Worm (Caenorhabditis elegans) whole organism, L2 larva: ENCODE measurements around the gene C23G10.5.
A peak's percentile ranks its signal among the peaks of the same experiment; 100 is the strongest.

Experiments used
- C34F6.9 ChIP-seq: fragments of 150-350 bp; optimal IDR thresholded peaks from 2 replicates; lab custom pipeline; 2014; ENCODE audit warnings: missing biosample characterization, missing genetic modification characterization
- F13H6.1 ChIP-seq: sonication (generic microtip); optimal IDR thresholded peaks from 2 replicates; lab custom pipeline; 2016; ENCODE audit warnings: missing genetic modification characterization, missing compliant biosample characterization
- R02D3.7 ChIP-seq: fragments of 150-350 bp; optimal IDR thresholded peaks from 2 replicates; lab custom pipeline; 2014; ENCODE audit warnings: missing biosample characterization, missing genetic modification characterization
- Y55F3AM.14 ChIP-seq: fragments of 200-800 bp; sonication (Bioruptor generic); optimal IDR thresholded peaks from 2 replicates; lab custom pipeline; 2018; ENCODE audit warnings: mild to moderate bottlenecking, missing genetic modification characterization, missing compliant biosample characterization
- ZK546.5 ChIP-seq: sonication (generic microtip); optimal IDR thresholded peaks from 2 replicates; lab custom pipeline; 2017; ENCODE audit warnings: missing biosample characterization, missing genetic modification characterization
- alr-1 ChIP-seq: fragments of 150-350 bp; optimal IDR thresholded peaks from 2 replicates; lab custom pipeline; 2014; ENCODE audit warnings: missing biosample characterization, missing genetic modification characterization
- aly-2 ChIP-seq: fragments of 150-350 bp; optimal IDR thresholded peaks from 2 replicates; lab custom pipeline; 2014; ENCODE audit warnings: missing biosample characterization, missing genetic modification characterization
- ama-1 ChIP-seq: fragments of 150-350 bp; optimal IDR thresholded peaks from 2 replicates; lab custom pipeline; 2018; ENCODE audit warnings: inconsistent platforms
- ceh-82 ChIP-seq: fragments of 150-350 bp; optimal IDR thresholded peaks from 2 replicates; lab custom pipeline; 2014; ENCODE audit warnings: missing biosample characterization, missing genetic modification characterization
- dmd-4 ChIP-seq: sonication (generic microtip); optimal IDR thresholded peaks from 2 replicates; lab custom pipeline; 2017; ENCODE audit warnings: missing biosample characterization, missing genetic modification characterization
- egl-27 ChIP-seq: sonication (generic microtip); optimal IDR thresholded peaks from 3 replicates; lab custom pipeline; 2017; ENCODE audit warnings: missing biosample characterization, missing genetic modification reagents, missing genetic modification characterization
- elt-1 ChIP-seq: fragments of 150-350 bp; optimal IDR thresholded peaks from 2 replicates; lab custom pipeline; 2014; ENCODE audit warnings: missing biosample characterization, missing genetic modification characterization
- elt-3 ChIP-seq: sonication (generic microtip); optimal IDR thresholded peaks from 2 replicates; lab custom pipeline; 2017; ENCODE audit warnings: missing biosample characterization, missing genetic modification characterization
- fos-1 ChIP-seq: fragments of 150-350 bp; optimal IDR thresholded peaks from 2 replicates; lab custom pipeline; 2014; ENCODE audit warnings: missing biosample characterization, missing genetic modification characterization
- gmeb-1 ChIP-seq: fragments of 150-350 bp; optimal IDR thresholded peaks from 2 replicates; lab custom pipeline; 2014; ENCODE audit warnings: missing biosample characterization, missing genetic modification characterization
- lin-13 ChIP-seq: fragments of 150-350 bp; optimal IDR thresholded peaks from 2 replicates; lab custom pipeline; 2014; ENCODE audit warnings: missing biosample characterization, missing genetic modification reagents, missing genetic modification characterization
- lin-39 ChIP-seq: fragments of 150-350 bp; optimal IDR thresholded peaks from 2 replicates; lab custom pipeline; 2014; ENCODE audit warnings: missing biosample characterization, missing genetic modification reagents, missing genetic modification characterization
- mab-5 ChIP-seq: fragments of 150-350 bp; optimal IDR thresholded peaks from 2 replicates; lab custom pipeline; 2014; ENCODE audit warnings: missing biosample characterization, missing genetic modification characterization
- mbf-1 ChIP-seq: sonication (generic microtip); optimal IDR thresholded peaks from 2 replicates; lab custom pipeline; 2017; ENCODE audit warnings: missing biosample characterization, missing genetic modification characterization
- mdl-1 ChIP-seq, 2 experiments: fragments of 150-350 bp in 1 of 2; sonication (generic microtip) in 1 of 2; optimal IDR thresholded peaks; 2 replicates each; lab custom pipeline; 2017; ENCODE audit warnings: missing biosample characterization in 2 of 2, missing genetic modification characterization in 2 of 2
- nhr-11 ChIP-seq: fragments of 150-350 bp; optimal IDR thresholded peaks from 2 replicates; lab custom pipeline; 2014; ENCODE audit warnings: missing biosample characterization, missing genetic modification characterization
- nhr-12 ChIP-seq: fragments of 150-350 bp; optimal IDR thresholded peaks from 2 replicates; lab custom pipeline; 2014; ENCODE audit warnings: missing biosample characterization, missing genetic modification characterization
- nhr-129 ChIP-seq: fragments of 150-350 bp; optimal IDR thresholded peaks from 2 replicates; lab custom pipeline; 2014; ENCODE audit warnings: missing biosample characterization, missing genetic modification characterization
- nhr-23 ChIP-seq: fragments of 150-350 bp; optimal IDR thresholded peaks from 2 replicates; lab custom pipeline; 2014; ENCODE audit warnings: missing biosample characterization, missing genetic modification reagents, missing genetic modification characterization
- nhr-25 ChIP-seq: fragments of 150-350 bp; sonication (generic microtip); optimal IDR thresholded peaks from 3 replicates; lab custom pipeline; 2014; ENCODE audit warnings: missing biosample characterization, missing genetic modification characterization
- peb-1 ChIP-seq: fragments of 150-350 bp; optimal IDR thresholded peaks from 2 replicates; lab custom pipeline; 2014; ENCODE audit warnings: missing biosample characterization, missing genetic modification characterization
- skn-1 ChIP-seq: sonication (generic microtip); optimal IDR thresholded peaks from 2 replicates; lab custom pipeline; 2017; ENCODE audit warnings: missing biosample characterization, missing genetic modification characterization
- sma-9 ChIP-seq, 2 experiments: fragments of 150-350 bp in 1 of 2; sonication (generic microtip) in 1 of 2; optimal IDR thresholded peaks; 2 replicates each; lab custom pipeline; 2014 to 2016; ENCODE audit warnings: missing genetic modification characterization in 2 of 2, mild to moderate bottlenecking in 1 of 2, missing biosample characterization in 1 of 2, missing compliant biosample characterization in 1 of 2, missing genetic modification reagents in 1 of 2, moderate library complexity in 1 of 2
- snpc-4 ChIP-seq: fragments of 150-350 bp; optimal IDR thresholded peaks from 2 replicates; lab custom pipeline; 2014; ENCODE audit warnings: missing biosample characterization, missing genetic modification characterization
- unc-39 ChIP-seq: fragments of 150-350 bp; optimal IDR thresholded peaks from 2 replicates; lab custom pipeline; 2014; ENCODE audit warnings: missing biosample characterization, missing genetic modification characterization
- unc-62 ChIP-seq: fragments of 150-350 bp; optimal IDR thresholded peaks from 2 replicates; lab custom pipeline; 2014; ENCODE audit warnings: missing biosample characterization, missing genetic modification reagents, missing genetic modification characterization
- ztf-11 ChIP-seq: sonication (generic microtip); optimal IDR thresholded peaks from 2 replicates; lab custom pipeline; 2017; ENCODE audit warnings: missing biosample characterization, missing genetic modification characterization
- ztf-4 ChIP-seq: fragments of 150-350 bp; optimal IDR thresholded peaks from 2 replicates; lab custom pipeline; 2014; ENCODE audit warnings: missing biosample characterization, missing genetic modification characterization

Gene C23G10.5

ce11 chrIII:6207046-6207445, 16.1 kb downstream of the C23G10.5 start:
- TF ChIP-seq nhr-23: no peak

ce11 chrIII:6207881-6208280, 17.0 kb downstream of the C23G10.5 start, which contains the start of gene C23G10.2:
Gene C23G10.2 (plus strand): TSS chrIII:6208064.
- TF ChIP-seq nhr-129 (tag; lab: Kevin White, UChicago): no peak
- no peak for TF ChIP-seq lin-13 (GFP tag; lab: Kevin White, UChicago)
- no peak for TF ChIP-seq ceh-82 (tag; lab: Kevin White, UChicago)
- no peak for TF ChIP-seq nhr-11 (tag; lab: Kevin White, UChicago)
- no peak for TF ChIP-seq R02D3.7 (tag; lab: Kevin White, UChicago)
- TF ChIP-seq ztf-11 (tag; lab: Kevin White, UChicago): no peak
- no peak for TF ChIP-seq gmeb-1 (tag; lab: Kevin White, UChicago)
- TF ChIP-seq Y55F3AM.14 (GFP tag; lab: Kevin White, UChicago): no peak
- no peak for TF ChIP-seq lin-39
- no peak for TF ChIP-seq mab-5 (tag; lab: Kevin White, UChicago)
- TF ChIP-seq C34F6.9 (tag; lab: Kevin White, UChicago): no peak
- no peak for TF ChIP-seq nhr-25 (tag; lab: Kevin White, UChicago)
- TF ChIP-seq dmd-4 (tag; lab: Kevin White, UChicago): no peak
- no peak for TF ChIP-seq unc-62 (GFP tag; lab: Kevin White, UChicago)
- no peak for TF ChIP-seq ZK546.5 (tag; lab: Kevin White, UChicago)
- no peak for TF ChIP-seq sma-9 (GFP tag; optimal IDR thresholded peaks at IDR 0.05; lab: Kevin White, UChicago)
- TF ChIP-seq sma-9 (tag; optimal IDR thresholded peaks at IDR 0.05; lab: Kevin White, UChicago): no peak
- no peak for TF ChIP-seq skn-1

ce11 chrIII:6208984-6209383, 18.1 kb downstream of the C23G10.5 start, which contains the start of gene C23G10.1:
Gene C23G10.1 (plus strand): TSS chrIII:6209284.
- no peak for TF ChIP-seq C34F6.9 (tag; lab: Kevin White, UChicago)
- no peak for TF ChIP-seq ZK546.5 (tag; lab: Kevin White, UChicago)
- TF ChIP-seq lin-13 (GFP tag; lab: Kevin White, UChicago): no peak
- no peak for TF ChIP-seq ama-1 (lab: Kevin White, UChicago)
- no peak for TF ChIP-seq alr-1
- no peak for TF ChIP-seq elt-3 (tag; lab: Kevin White, UChicago)
- TF ChIP-seq lin-39: no peak
- no peak for TF ChIP-seq Y55F3AM.14 (GFP tag; lab: Kevin White, UChicago)
- no peak for TF ChIP-seq gmeb-1 (tag; lab: Kevin White, UChicago)
- no peak for TF ChIP-seq nhr-23
- TF ChIP-seq sma-9 (GFP tag; optimal IDR thresholded peaks at IDR 0.05; lab: Kevin White, UChicago): no peak
- no peak for TF ChIP-seq sma-9 (tag; optimal IDR thresholded peaks at IDR 0.05; lab: Kevin White, UChicago)
- no peak for TF ChIP-seq aly-2 (tag; lab: Kevin White, UChicago)
- TF ChIP-seq F13H6.1 (tag; lab: Kevin White, UChicago): no peak
- TF ChIP-seq peb-1: no peak

ce11 chrIII:6210215-6210822, 19.4 kb downstream of the C23G10.5 start:
- peak; percentile 8 for TF ChIP-seq snpc-4 (tag; lab: Kevin White, UChicago)
- no peak for TF ChIP-seq ama-1 (lab: Kevin White, UChicago)
- TF ChIP-seq, all 48 proteins: peak for 1

- TF ChIP-seq egl-27 (tag; lab: Kevin White, UChicago) (no peak), ceh-82 (tag; lab: Kevin White, UChicago) (no peak), ztf-4 (tag; lab: Kevin White, UChicago) (no peak), mbf-1 (tag; lab: Kevin White, UChicago) (no peak), mdl-1 (tag; optimal IDR thresholded peaks at IDR 0.05; lab: Kevin White, UChicago) (no peak), fos-1 (tag; lab: Kevin White, UChicago) (no peak), snpc-4 (tag; lab: Kevin White, UChicago) (no peak), elt-1 (no peak), unc-39 (tag; lab: Kevin White, UChicago) (no peak), nhr-12 (tag; lab: Kevin White, UChicago) (no peak)
Measured at ce11 chrIII:6213915-6214314, 23.0 kb downstream of the C23G10.5 start, which contains the start of gene C23G10.10. Gene C23G10.10 (minus strand): TSS chrIII:6214015.
